Fruit fly (Drosophila melanogaster): ENCODE data around the gene CG15731.

CG15731 gene

dm6 chrX:12466541-12467240 lies 9.1 kb upstream of the CG15731 start (continued):
- peak; percentile 67 for TF ChIP-seq ind (GFP tag; optimal IDR thresholded peaks at IDR 0.05)
- no peak for TF ChIP-seq Trl (optimal IDR thresholded peaks at IDR 0.05)
- TF ChIP-seq Trl (GFP tag; optimal IDR thresholded peaks at IDR 0.05): peak; percentile 26
- no peak for TF ChIP-seq CG1024 (GFP tag; IDR thresholded peaks at IDR 0.05)
- no peak for TF ChIP-seq HmgD (GFP tag; optimal IDR thresholded peaks at IDR 0.05)
- TF ChIP-seq zfh1 (GFP tag; IDR thresholded peaks at IDR 0.05): no peak
- TF ChIP-seq CG7745 (tag; optimal IDR thresholded peaks at IDR 0.05): no peak
- peak; percentile 66; the same call in 2 of the 3 replicates for TF ChIP-seq CG17361 (GFP tag; IDR thresholded peaks at IDR 0.05)
- no peak for TF ChIP-seq B-H1 (GFP tag; IDR thresholded peaks at IDR 0.05)
- peak; percentile 63 for TF ChIP-seq CG9727 (GFP tag; optimal IDR thresholded peaks at IDR 0.05)
- no peak for TF ChIP-seq Lhr (GFP tag; optimal IDR thresholded peaks at IDR 0.05)
- no peak for TF ChIP-seq CG7963 (GFP tag; IDR thresholded peaks at IDR 0.05; ENCODE audit: partially characterized antibody)
- TF ChIP-seq CG9797 (GFP tag; optimal IDR thresholded peaks at IDR 0.05): no peak
- TF ChIP-seq aop (GFP tag; IDR thresholded peaks at IDR 0.05): no peak
- no peak for TF ChIP-seq NK7.1 (GFP tag; optimal IDR thresholded peaks at IDR 0.05)
- TF ChIP-seq hb (GFP tag; IDR thresholded peaks at IDR 0.05; ENCODE audit: partially characterized antibody): no peak
- no peak for TF ChIP-seq CG6175 (GFP tag; IDR thresholded peaks at IDR 0.05)
- peak; percentile 41 for TF ChIP-seq CG5245 (GFP tag; optimal IDR thresholded peaks at IDR 0.05)
- TF ChIP-seq CG33557 (GFP tag; optimal IDR thresholded peaks at IDR 0.05): no peak
- TF ChIP-seq twi (tag; optimal IDR thresholded peaks at IDR 0.05): no peak
- no peak for TF ChIP-seq Spps (tag; optimal IDR thresholded peaks at IDR 0.05)
- TF ChIP-seq Doc3 (GFP tag; IDR thresholded peaks at IDR 0.05; ENCODE audit: partially characterized antibody): no peak
- TF ChIP-seq CG1233 (GFP tag; optimal IDR thresholded peaks at IDR 0.05): peak; percentile 36
- no peak for TF ChIP-seq chinmo (GFP tag; IDR thresholded peaks at IDR 0.05; ENCODE audit: partially characterized antibody)
- no peak for TF ChIP-seq dimm (GFP tag; IDR thresholded peaks at IDR 0.05)
- TF ChIP-seq tx (GFP tag; optimal IDR thresholded peaks at IDR 0.05): no peak
- TF ChIP-seq kni (GFP tag; optimal IDR thresholded peaks at IDR 0.05): no peak
- TF ChIP-seq fu2 (GFP tag; optimal IDR thresholded peaks at IDR 0.05): peak; percentile 10
- no peak for TF ChIP-seq Myb (GFP tag; optimal IDR thresholded peaks at IDR 0.05)
- TF ChIP-seq mirr (GFP tag; optimal IDR thresholded peaks at IDR 0.05): no peak
- TF ChIP-seq CG10366 (GFP tag; IDR thresholded peaks at IDR 0.05): no peak
- no peak for TF ChIP-seq h (optimal IDR thresholded peaks at IDR 0.05)
- TF ChIP-seq sug (tag; optimal IDR thresholded peaks at IDR 0.05): peak; percentile 11
- TF ChIP-seq mld (GFP tag; IDR thresholded peaks at IDR 0.05; ENCODE audit: partially characterized antibody): no peak
- peak; percentile 65 for TF ChIP-seq CG18599 (GFP tag; optimal IDR thresholded peaks at IDR 0.05)
- no peak for TF ChIP-seq Nf-YA (GFP tag; IDR thresholded peaks at IDR 0.05)
- no peak for TF ChIP-seq dm (GFP tag; optimal IDR thresholded peaks at IDR 0.05)
- no peak; the same call in 1 of the 2 replicates for TF ChIP-seq esg (GFP tag; conservative IDR thresholded peaks at IDR 0.05)
- no peak for TF ChIP-seq usp (GFP tag; optimal IDR thresholded peaks at IDR 0.05)
- peak; percentile 30; the same call in 1 of the 2 replicates for TF ChIP-seq CG9932 (GFP tag; IDR thresholded peaks at IDR 0.05)
- no peak for TF ChIP-seq HmgZ (tag; optimal IDR thresholded peaks at IDR 0.05)
- TF ChIP-seq CG10565 (GFP tag; optimal IDR thresholded peaks at IDR 0.05): no peak
- TF ChIP-seq CG3838 (GFP tag; optimal IDR thresholded peaks at IDR 0.05): no peak
- TF ChIP-seq CG6765 (GFP tag; optimal IDR thresholded peaks at IDR 0.05): peak; percentile 22
- TF ChIP-seq CG4360 (GFP tag; IDR thresholded peaks at IDR 0.05): no peak
- TF ChIP-seq tll (GFP tag; optimal IDR thresholded peaks at IDR 0.05): no peak
- TF ChIP-seq az2 (GFP tag; optimal IDR thresholded peaks at IDR 0.05): peak; percentile 62
- peak; percentile 36 for TF ChIP-seq ems (GFP tag; optimal IDR thresholded peaks at IDR 0.05)
- TF ChIP-seq ttk (GFP tag; IDR thresholded peaks at IDR 0.05): no peak
- peak; percentile 55 for TF ChIP-seq Abd-B (GFP tag; optimal IDR thresholded peaks at IDR 0.05)
- TF ChIP-seq gce (GFP tag; IDR thresholded peaks at IDR 0.05): no peak
